Worm (Caenorhabditis elegans) whole organism, L3 larva: Measurements from ENCODE around the gene dhs-12.

Source experiments
- R02D3.7 ChIP-seq: fragments of 150-350 bp; optimal IDR thresholded peaks from 2 replicates; lab custom pipeline; 2014; ENCODE audit warnings: missing biosample characterization, missing genetic modification characterization
- ZK546.5 ChIP-seq: sonication (generic microtip); optimal IDR thresholded peaks from 2 replicates; lab custom pipeline; 2017; ENCODE audit warnings: missing biosample characterization, missing genetic modification characterization
- aly-2 ChIP-seq: fragments of 150-350 bp; optimal IDR thresholded peaks from 2 replicates; lab custom pipeline; 2014; ENCODE audit warnings: missing biosample characterization, missing genetic modification characterization
- ama-1 ChIP-seq: fragments of 150-350 bp; optimal IDR thresholded peaks from 2 replicates; lab custom pipeline; 2018
- ceh-16 ChIP-seq: sonication (generic microtip); optimal IDR thresholded peaks from 2 replicates; lab custom pipeline; 2017; ENCODE audit warnings: missing biosample characterization, missing genetic modification characterization
- ceh-28 ChIP-seq: fragments of 150-350 bp; optimal IDR thresholded peaks from 2 replicates; lab custom pipeline; 2014; ENCODE audit warnings: missing biosample characterization, missing genetic modification reagents, missing genetic modification characterization
- ceh-82 ChIP-seq: fragments of 150-350 bp; optimal IDR thresholded peaks from 2 replicates; lab custom pipeline; 2014; ENCODE audit warnings: missing biosample characterization, missing genetic modification characterization
- ceh-9 ChIP-seq: sonication (generic microtip); optimal IDR thresholded peaks from 2 replicates; lab custom pipeline; 2018; ENCODE audit warnings: missing biosample characterization, missing genetic modification characterization
- egl-27 ChIP-seq: sonication (generic microtip); optimal IDR thresholded peaks from 4 replicates; lab custom pipeline; 2017; ENCODE audit warnings: missing biosample characterization, missing genetic modification reagents, missing genetic modification characterization
- egl-5 ChIP-seq: fragments of 150-350 bp; optimal IDR thresholded peaks from 2 replicates; lab custom pipeline; 2017; ENCODE audit warnings: missing biosample characterization, missing genetic modification reagents, missing genetic modification characterization, inconsistent platforms
- elt-1 ChIP-seq: fragments of 150-350 bp; optimal IDR thresholded peaks from 2 replicates; lab custom pipeline; 2014; ENCODE audit warnings: missing biosample characterization, missing genetic modification characterization
- elt-2 ChIP-seq: sonication (generic microtip); optimal IDR thresholded peaks from 2 replicates; lab custom pipeline; 2016; ENCODE audit warnings: missing genetic modification reagents, mild to moderate bottlenecking, missing genetic modification characterization, missing compliant biosample characterization
- elt-3 ChIP-seq, 3 experiments: fragments of 150-350 bp in 1 of 3; sonication (generic microtip) in 2 of 3; optimal IDR thresholded peaks; 2 replicates in 2 of 3; 4 replicates in 1 of 3; lab custom pipeline; 2014 to 2017; ENCODE audit warnings: missing biosample characterization in 3 of 3, missing genetic modification characterization in 3 of 3
- fkh-10 ChIP-seq: sonication (generic microtip); optimal IDR thresholded peaks from 2 replicates; lab custom pipeline; 2017; ENCODE audit warnings: missing biosample characterization, missing genetic modification reagents, missing genetic modification characterization
- fkh-2 ChIP-seq: fragments of 150-350 bp; optimal IDR thresholded peaks from 2 replicates; lab custom pipeline; 2014; ENCODE audit warnings: missing biosample characterization, missing genetic modification reagents, missing genetic modification characterization
- fos-1 ChIP-seq: fragments of 150-350 bp; optimal IDR thresholded peaks from 2 replicates; lab custom pipeline; 2014; ENCODE audit warnings: missing biosample characterization, missing genetic modification characterization
- hmg-11 ChIP-seq: sonication (generic microtip); optimal IDR thresholded peaks from 2 replicates; lab custom pipeline; 2016; ENCODE audit warnings: missing genetic modification characterization, missing compliant biosample characterization
- jun-1 ChIP-seq: fragments of 150-350 bp; optimal IDR thresholded peaks from 2 replicates; lab custom pipeline; 2014; ENCODE audit warnings: missing biosample characterization, missing genetic modification reagents, missing genetic modification characterization
- lin-15B ChIP-seq: fragments of 150-350 bp; optimal IDR thresholded peaks from 2 replicates; lab custom pipeline; 2014; ENCODE audit warnings: missing biosample characterization, missing genetic modification characterization
- lin-39 ChIP-seq: fragments of 150-350 bp; optimal IDR thresholded peaks from 2 replicates; lab custom pipeline; 2018; ENCODE audit warnings: missing biosample characterization, missing genetic modification reagents, missing genetic modification characterization
- lsy-12 ChIP-seq: sonication (generic microtip); optimal IDR thresholded peaks from 2 replicates; lab custom pipeline; 2016; ENCODE audit warnings: mild to moderate bottlenecking, missing genetic modification characterization, missing compliant biosample characterization
- mdl-1 ChIP-seq: fragments of 150-350 bp; optimal IDR thresholded peaks from 2 replicates; lab custom pipeline; 2014; ENCODE audit warnings: missing biosample characterization, missing genetic modification characterization
- nfya-1 ChIP-seq: sonication (generic microtip); optimal IDR thresholded peaks from 2 replicates; lab custom pipeline; 2017; ENCODE audit warnings: missing genetic modification characterization, mild to moderate bottlenecking, missing compliant biosample characterization, antibody characterized with exemption, moderate library complexity; ENCODE audit not compliant: insufficient read depth
- nhr-11 ChIP-seq: fragments of 150-350 bp; optimal IDR thresholded peaks from 2 replicates; lab custom pipeline; 2014; ENCODE audit warnings: missing biosample characterization, missing genetic modification characterization
- nhr-12 ChIP-seq: fragments of 150-350 bp; optimal IDR thresholded peaks from 2 replicates; lab custom pipeline; 2014; ENCODE audit warnings: missing biosample characterization, missing genetic modification characterization
- nhr-23 ChIP-seq: fragments of 150-350 bp; optimal IDR thresholded peaks from 2 replicates; lab custom pipeline; 2014; ENCODE audit warnings: missing biosample characterization, missing genetic modification reagents, missing genetic modification characterization
- nhr-237 ChIP-seq: fragments of 150-350 bp; optimal IDR thresholded peaks from 2 replicates; lab custom pipeline; 2014; ENCODE audit warnings: missing biosample characterization, missing genetic modification characterization
- nhr-25 ChIP-seq: sonication (generic microtip); optimal IDR thresholded peaks from 2 replicates; lab custom pipeline; 2017; ENCODE audit warnings: missing biosample characterization, missing genetic modification characterization
- nhr-28 ChIP-seq: fragments of 150-350 bp; optimal IDR thresholded peaks from 2 replicates; lab custom pipeline; 2014; ENCODE audit warnings: missing biosample characterization, missing genetic modification characterization
- nhr-43 ChIP-seq: sonication (generic microtip); optimal IDR thresholded peaks from 2 replicates; lab custom pipeline; 2016; ENCODE audit warnings: mild to moderate bottlenecking, missing genetic modification characterization, missing compliant biosample characterization; ENCODE audit not compliant: poor library complexity, severe bottlenecking
- nhr-67 ChIP-seq: fragments of 150-350 bp; optimal IDR thresholded peaks from 2 replicates; lab custom pipeline; 2014; ENCODE audit warnings: missing biosample characterization, missing genetic modification characterization
- nhr-76 ChIP-seq: fragments of 150-350 bp; sonication (generic microtip); optimal IDR thresholded peaks from 5 replicates; lab custom pipeline; 2014; ENCODE audit warnings: missing biosample characterization, missing genetic modification characterization
- nhr-77 ChIP-seq: fragments of 150-350 bp; optimal IDR thresholded peaks from 2 replicates; lab custom pipeline; 2014; ENCODE audit warnings: missing biosample characterization, missing genetic modification characterization
- pha-4 ChIP-seq: fragments of 150-350 bp; optimal IDR thresholded peaks from 2 replicates; lab custom pipeline; 2014; ENCODE audit warnings: missing biosample characterization, missing genetic modification reagents, missing genetic modification characterization
- sea-2 ChIP-seq: fragments of 150-350 bp; sonication (generic microtip); optimal IDR thresholded peaks from 4 replicates; lab custom pipeline; 2014; ENCODE audit warnings: missing biosample characterization, missing genetic modification reagents, missing genetic modification characterization
- skn-1 ChIP-seq: fragments of 150-350 bp; optimal IDR thresholded peaks from 2 replicates; lab custom pipeline; 2014; ENCODE audit warnings: missing biosample characterization, missing genetic modification characterization
- snpc-4 ChIP-seq: fragments of 150-350 bp; optimal IDR thresholded peaks from 2 replicates; lab custom pipeline; 2014; ENCODE audit warnings: missing biosample characterization, missing genetic modification characterization
- tbx-2 ChIP-seq: sonication (generic microtip); optimal IDR thresholded peaks from 2 replicates; lab custom pipeline; 2016; ENCODE audit warnings: mild to moderate bottlenecking, missing genetic modification characterization, missing compliant biosample characterization
- unc-39 ChIP-seq: sonication (generic microtip); optimal IDR thresholded peaks from 4 replicates; lab custom pipeline; 2017; ENCODE audit warnings: missing biosample characterization, missing genetic modification characterization
- unc-62 ChIP-seq: fragments of 150-350 bp; sonication (generic microtip); optimal IDR thresholded peaks from 4 replicates; lab custom pipeline; 2014; ENCODE audit warnings: missing biosample characterization, missing genetic modification reagents, missing genetic modification characterization
- zag-1 ChIP-seq: fragments of 150-350 bp; optimal IDR thresholded peaks from 2 replicates; lab custom pipeline; 2014; ENCODE audit warnings: missing biosample characterization, missing genetic modification characterization
- ztf-11 ChIP-seq: fragments of 150-350 bp; optimal IDR thresholded peaks from 2 replicates; lab custom pipeline; 2014; ENCODE audit warnings: missing biosample characterization, missing genetic modification characterization
- ztf-4 ChIP-seq: fragments of 150-350 bp; optimal IDR thresholded peaks from 2 replicates; lab custom pipeline; 2014; ENCODE audit warnings: missing biosample characterization, missing genetic modification characterization

Gene dhs-12

ce11 chrIV:10164086-10164485, 21.8 kb downstream of the dhs-12 start:
- TF ChIP-seq nhr-43 (tag; lab: Kevin White, UChicago) = no peak
- TF ChIP-seq elt-2 (tag; lab: Kevin White, UChicago) = no peak
- no peak for TF ChIP-seq nhr-76
- no peak for TF ChIP-seq lin-15B (tag; lab: Kevin White, UChicago)
- no peak for TF ChIP-seq lsy-12 (tag; lab: Kevin White, UChicago)

- TF ChIP-seq ZK546.5 (tag; lab: Kevin White, UChicago) = no peak
- no peak for TF ChIP-seq nhr-67 (tag; lab: Kevin White, UChicago)
- peak; percentile 93 for TF ChIP-seq fkh-10
Measured at ce11 chrIV:10170808-10171207, 28.6 kb downstream of the dhs-12 start.

- TF ChIP-seq egl-5 (peak; percentile 52), hmg-11 (tag; lab: Kevin White, UChicago) (no peak)
- TF ChIP-seq, all 47 proteins: peak for 1
Measured at ce11 chrIV:10174328-10174727, 32.1 kb downstream of the dhs-12 start, which contains the start of gene pxf-1. Gene pxf-1 (minus strand): TSS chrIV:10174341.

DNA sequence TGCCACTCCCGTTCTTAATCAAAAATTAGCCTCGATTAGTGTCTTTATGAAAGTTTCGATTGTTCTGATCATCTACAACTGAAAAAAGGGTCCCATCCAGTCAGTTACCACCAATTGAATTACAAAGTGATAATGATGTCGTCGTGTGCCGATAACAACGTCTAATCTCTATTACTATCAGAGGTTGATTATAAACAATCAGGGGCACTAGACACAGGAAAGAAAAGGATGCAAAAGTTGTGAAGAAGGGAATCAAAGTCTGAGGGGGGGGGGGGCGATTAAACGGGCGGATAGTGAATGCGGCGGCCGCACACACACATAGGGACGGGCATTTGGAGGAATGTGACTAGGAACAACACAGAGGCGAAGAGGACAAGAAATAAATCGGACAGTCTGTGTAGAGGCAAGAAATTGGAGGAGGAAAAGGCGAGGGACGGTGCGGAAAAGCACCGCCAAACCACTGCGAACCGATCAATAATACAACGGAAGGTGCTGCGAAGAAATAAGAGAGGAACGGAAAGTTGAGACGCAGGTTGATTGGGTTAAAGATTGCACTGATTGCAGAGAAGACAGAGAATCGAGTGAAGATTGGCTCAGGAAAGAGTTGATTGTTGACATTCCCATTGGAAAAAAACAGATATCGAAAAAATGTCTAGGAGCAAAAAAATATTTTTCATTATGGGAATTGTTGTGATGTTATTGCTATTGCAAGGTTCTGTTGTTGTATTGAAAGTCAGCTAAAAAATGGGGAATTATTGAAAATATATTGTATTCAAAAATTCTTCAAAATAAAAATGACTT, 32.9 kb downstream of the dhs-12 start:
- peak; percentile 37 for TF ChIP-seq hmg-11 (tag; lab: Kevin White, UChicago)
- TF ChIP-seq R02D3.7 = no peak
- TF ChIP-seq elt-2 (tag; lab: Kevin White, UChicago) = peak; percentile 45
- TF ChIP-seq aly-2 = no peak
- TF ChIP-seq ceh-28 (tag; lab: Kevin White, UChicago) = peak; percentile 24
- TF ChIP-seq nhr-237 = no peak
- no peak for TF ChIP-seq lsy-12 (tag; lab: Kevin White, UChicago)
- peak; percentile 16 for TF ChIP-seq nhr-25 (tag; lab: Kevin White, UChicago)
- peak; percentile 56 for TF ChIP-seq pha-4 (tag; lab: Kevin White, UChicago)
- no peak for TF ChIP-seq ceh-82
- TF ChIP-seq nfya-1 (tag; lab: Kevin White, UChicago) = peak; percentile 29

ce11 chrIV:10176252-10176730, 34.0 kb downstream of the dhs-12 start, which contains the start of gene rack-1:
Gene rack-1 (plus strand): TSS chrIV:10176680.
- TF ChIP-seq lin-39 (peak; percentile 79), ceh-16 (tag; lab: Kevin White, UChicago) (no peak), mdl-1 (no peak), nhr-77 (tag; lab: Kevin White, UChicago) (no peak), fkh-2 (no peak), R02D3.7 (no peak), unc-62 (GFP tag; lab: Kevin White, UChicago) (no peak), nhr-67 (tag; lab: Kevin White, UChicago) (no peak), skn-1 (tag; lab: Kevin White, UChicago) (no peak), nhr-12 (tag; lab: Kevin White, UChicago) (no peak), ztf-11 (no peak), nhr-28 (tag; lab: Kevin White, UChicago) (no peak), zag-1 (tag; lab: Kevin White, UChicago) (no peak), nhr-11 (tag; lab: Kevin White, UChicago) (no peak), snpc-4 (tag; lab: Kevin White, UChicago) (peak; percentile 47), nhr-25 (tag; lab: Kevin White, UChicago) (peak; percentile 52), fos-1 (tag; lab: Kevin White, UChicago) (no peak), sea-2 (GFP tag; lab: Kevin White, UChicago) (no peak), ama-1 (lab: Kevin White, UChicago) (no peak), elt-3 (tag; optimal IDR thresholded peaks at IDR 0.05; lab: Kevin White, UChicago) (no peak), egl-5 (no peak), pha-4 (tag; lab: Kevin White, UChicago) (peak; percentile 70), tbx-2 (tag; lab: Kevin White, UChicago) (no peak), unc-39 (no peak), nhr-43 (tag; lab: Kevin White, UChicago) (no peak), nhr-76 (no peak), elt-1 (tag; lab: Kevin White, UChicago) (no peak), ceh-9 (tag; lab: Kevin White, UChicago) (no peak), egl-27 (tag; lab: Kevin White, UChicago) (no peak), ZK546.5 (tag; lab: Kevin White, UChicago) (no peak), nhr-237 (no peak), ztf-4 (tag; lab: Kevin White, UChicago) (no peak), jun-1 (tag; lab: Kevin White, UChicago) (no peak), nhr-23 (peak; percentile 73), elt-2 (tag; lab: Kevin White, UChicago) (peak; percentile 24), ceh-82 (no peak), aly-2 (no peak)
